Worm (Caenorhabditis elegans) whole organism, L4 larva: ENCODE measurements around the gene tag-343.

ENCODE experiments used
- D1046.2 ChIP-seq: fragments of 200-800 bp; sonication (Bioruptor generic); IDR thresholded peaks from 2 replicates; pipeline ENCODE4 v1.3.6; 2022; ENCODE audit warnings: missing genetic modification characterization, missing compliant biosample characterization
- R02D3.7 ChIP-seq: fragments of 150-350 bp; sonication (generic microtip); optimal IDR thresholded peaks from 3 replicates; lab custom pipeline; 2014; ENCODE audit warnings: missing biosample characterization, missing genetic modification characterization
- T26A8.4 ChIP-seq: fragments of 200-800 bp; sonication (Bioruptor generic); IDR thresholded peaks from 2 replicates; pipeline ENCODE4 v1.3.6; 2022; ENCODE audit warnings: missing genetic modification characterization, missing compliant biosample characterization
- ZK337.2 ChIP-seq: fragments of 200-800 bp; sonication (Bioruptor generic); IDR thresholded peaks from 2 replicates; pipeline ENCODE4 v1.3.6; 2022; ENCODE audit warnings: missing genetic modification reagents, missing genetic modification characterization, missing compliant biosample characterization
- ceh-32 ChIP-seq: sonication (generic microtip); optimal IDR thresholded peaks from 2 replicates; lab custom pipeline; 2016; ENCODE audit warnings: mild to moderate bottlenecking, missing genetic modification characterization, missing compliant biosample characterization; ENCODE audit not compliant: poor library complexity
- ceh-44 ChIP-seq: fragments of 200-800 bp; sonication (Bioruptor generic); IDR thresholded peaks from 2 replicates; pipeline ENCODE4 v1.3.6; 2022; ENCODE audit warnings: missing genetic modification reagents, missing genetic modification characterization, missing compliant biosample characterization
- ces-1 ChIP-seq: fragments of 150-350 bp; sonication (generic microtip); optimal IDR thresholded peaks from 4 replicates; lab custom pipeline; 2014; ENCODE audit warnings: missing biosample characterization, missing genetic modification reagents, missing genetic modification characterization
- daf-12 ChIP-seq: fragments of 150-350 bp; optimal IDR thresholded peaks from 2 replicates; lab custom pipeline; 2014; ENCODE audit warnings: missing biosample characterization, missing genetic modification reagents, missing genetic modification characterization
- daf-16 ChIP-seq, 3 experiments: sonication (generic microtip); optimal IDR thresholded peaks; 2 replicates each; lab custom pipeline; 2016 to 2017; ENCODE audit warnings: missing genetic modification characterization in 3 of 3, missing genetic modification reagents in 3 of 3, mild to moderate bottlenecking in 2 of 3, missing compliant biosample characterization in 2 of 3, missing biosample characterization in 1 of 3, moderate library complexity in 1 of 3
- daf-8 ChIP-seq: fragments of 200-800 bp; sonication (Bioruptor generic); IDR thresholded peaks from 2 replicates; pipeline ENCODE4 v1.3.6; 2022; ENCODE audit warnings: missing genetic modification characterization, missing compliant biosample characterization
- dmd-6 ChIP-seq: fragments of 200-800 bp; sonication (Bioruptor generic); IDR thresholded peaks from 2 replicates; pipeline ENCODE4 v1.3.6; 2022; ENCODE audit warnings: missing genetic modification reagents, missing genetic modification characterization, missing compliant biosample characterization
- dve-1 ChIP-seq: sonication (generic microtip); optimal IDR thresholded peaks from 2 replicates; lab custom pipeline; 2017; ENCODE audit warnings: antibody characterized with exemption, mild to moderate bottlenecking, missing genetic modification characterization, missing compliant biosample characterization; ENCODE audit not compliant: insufficient read depth
- egl-43 ChIP-seq: fragments of 200-800 bp; sonication (Bioruptor generic); IDR thresholded peaks from 2 replicates; pipeline ENCODE4 v1.3.6; 2022; ENCODE audit warnings: missing genetic modification reagents, missing genetic modification characterization, missing compliant biosample characterization
- hlh-11 ChIP-seq: fragments of 200-800 bp; sonication (Bioruptor generic); optimal IDR thresholded peaks from 2 replicates; lab custom pipeline; 2018; ENCODE audit warnings: mild to moderate bottlenecking, missing genetic modification characterization, missing compliant biosample characterization
- lim-7 ChIP-seq: fragments of 200-800 bp; sonication (Bioruptor generic); IDR thresholded peaks from 2 replicates; pipeline ENCODE4 v1.3.6; 2022; ENCODE audit warnings: missing genetic modification characterization, missing compliant biosample characterization
- lin-38 ChIP-seq: fragments of 200-800 bp; sonication (Bioruptor generic); IDR thresholded peaks from 2 replicates; pipeline ENCODE4 v1.3.6; 2022; ENCODE audit warnings: missing genetic modification reagents, missing genetic modification characterization, missing compliant biosample characterization
- lin-39 ChIP-seq: fragments of 150-350 bp; optimal IDR thresholded peaks from 2 replicates; lab custom pipeline; 2014; ENCODE audit warnings: missing biosample characterization, missing genetic modification reagents, missing genetic modification characterization
- madf-5 ChIP-seq, 2 experiments: fragments of 200-800 bp; sonication (Bioruptor generic); IDR thresholded peaks; 2 replicates each; pipeline ENCODE4 v1.3.6; 2022; ENCODE audit warnings: missing compliant biosample characterization in 2 of 2, missing genetic modification characterization in 2 of 2
- madf-9 ChIP-seq: fragments of 200-800 bp; sonication (Bioruptor generic); conservative IDR thresholded peaks from 2 replicates; pipeline ENCODE4 v1.3.6; 2022; ENCODE audit warnings: missing genetic modification reagents, missing genetic modification characterization, missing compliant biosample characterization
- mdt-29 ChIP-seq: fragments of 200-800 bp; sonication (Bioruptor generic); IDR thresholded peaks from 2 replicates; pipeline ENCODE4 v1.3.6; 2022; ENCODE audit warnings: missing genetic modification reagents, missing genetic modification characterization, missing compliant biosample characterization
- mep-1 ChIP-seq: fragments of 150-350 bp; sonication (generic microtip); optimal IDR thresholded peaks from 3 replicates; lab custom pipeline; 2014; ENCODE audit warnings: missing biosample characterization, missing genetic modification characterization
- mxl-2 ChIP-seq: fragments of 200-800 bp; sonication (Bioruptor generic); conservative IDR thresholded peaks from 2 replicates; pipeline ENCODE4 v1.3.6; 2022; ENCODE audit warnings: missing genetic modification reagents, missing genetic modification characterization, missing compliant biosample characterization
- mxl-3 ChIP-seq: fragments of 200-800 bp; sonication (Bioruptor generic); optimal IDR thresholded peaks from 2 replicates; lab custom pipeline; 2018; ENCODE audit warnings: mild to moderate bottlenecking, missing genetic modification characterization, missing compliant biosample characterization
- nhr-102 ChIP-seq: sonication (generic microtip); optimal IDR thresholded peaks from 2 replicates; lab custom pipeline; 2016; ENCODE audit warnings: mild to moderate bottlenecking, missing genetic modification characterization, moderate library complexity, missing compliant biosample characterization
- nhr-111 ChIP-seq: fragments of 200-800 bp; sonication (Bioruptor generic); optimal IDR thresholded peaks from 2 replicates; lab custom pipeline; 2018; ENCODE audit warnings: mild to moderate bottlenecking, missing genetic modification characterization, missing compliant biosample characterization
- nhr-28 ChIP-seq: fragments of 150-350 bp; optimal IDR thresholded peaks from 2 replicates; lab custom pipeline; 2014; ENCODE audit warnings: missing biosample characterization, missing genetic modification characterization
- nhr-48 ChIP-seq: sonication (generic microtip); optimal IDR thresholded peaks from 2 replicates; lab custom pipeline; 2016; ENCODE audit warnings: mild to moderate bottlenecking, missing genetic modification characterization, missing compliant biosample characterization
- nhr-6 ChIP-seq: fragments of 150-350 bp; optimal IDR thresholded peaks from 2 replicates; lab custom pipeline; 2014; ENCODE audit warnings: missing biosample characterization, missing genetic modification characterization
- pha-4 ChIP-seq, 2 experiments: fragments of 150-350 bp in 1 of 2; fragments of 200-800 bp in 1 of 2; sonication (Bioruptor generic) in 1 of 2; IDR thresholded peaks in 1 of 2; optimal IDR thresholded peaks in 1 of 2; 2 replicates each; pipeline versions ENCODE4 v1.3.6 to Lab custom; 2014 to 2022; ENCODE audit warnings: missing genetic modification characterization in 2 of 2, missing genetic modification reagents in 2 of 2, missing biosample characterization in 1 of 2, missing compliant biosample characterization in 1 of 2
- php-3 ChIP-seq: fragments of 200-800 bp; sonication (Bioruptor generic); IDR thresholded peaks from 2 replicates; pipeline ENCODE4 v1.3.6; 2022; ENCODE audit warnings: missing genetic modification reagents, missing genetic modification characterization, missing compliant biosample characterization
- pqm-1 ChIP-seq: sonication (generic microtip); optimal IDR thresholded peaks from 2 replicates; lab custom pipeline; 2017; ENCODE audit warnings: missing biosample characterization, missing genetic modification characterization
- set-16 ChIP-seq: fragments of 200-800 bp; sonication (Bioruptor generic); IDR thresholded peaks from 2 replicates; pipeline ENCODE4 v1.3.6; 2022; ENCODE audit warnings: missing genetic modification reagents, missing genetic modification characterization, missing compliant biosample characterization
- skn-1 ChIP-seq: fragments of 150-350 bp; optimal IDR thresholded peaks from 2 replicates; lab custom pipeline; 2014; ENCODE audit warnings: missing biosample characterization, missing genetic modification characterization
- snpc-4 ChIP-seq: fragments of 150-350 bp; optimal IDR thresholded peaks from 2 replicates; lab custom pipeline; 2014; ENCODE audit warnings: missing biosample characterization, missing genetic modification characterization
- unc-39 ChIP-seq: sonication (generic microtip); optimal IDR thresholded peaks from 2 replicates; lab custom pipeline; 2017; ENCODE audit warnings: missing biosample characterization, missing genetic modification characterization
- unc-62 ChIP-seq, 3 experiments: fragments of 150-350 bp in 1 of 3; sonication (generic microtip); optimal IDR thresholded peaks in 2 of 3; peaks in 1 of 3; 1 replicate in 1 of 3; 2 replicates in 2 of 3; lab custom pipeline; 2014 to 2017; ENCODE audit warnings: missing biosample characterization in 3 of 3, missing genetic modification characterization in 3 of 3, missing genetic modification reagents in 3 of 3, missing genotype in 1 of 3
- zip-11 ChIP-seq: fragments of 200-800 bp; sonication (Bioruptor generic); IDR thresholded peaks from 2 replicates; pipeline ENCODE4 v1.3.6; 2022; ENCODE audit warnings: missing genetic modification characterization, missing compliant biosample characterization

tag-343 gene

DNA sequence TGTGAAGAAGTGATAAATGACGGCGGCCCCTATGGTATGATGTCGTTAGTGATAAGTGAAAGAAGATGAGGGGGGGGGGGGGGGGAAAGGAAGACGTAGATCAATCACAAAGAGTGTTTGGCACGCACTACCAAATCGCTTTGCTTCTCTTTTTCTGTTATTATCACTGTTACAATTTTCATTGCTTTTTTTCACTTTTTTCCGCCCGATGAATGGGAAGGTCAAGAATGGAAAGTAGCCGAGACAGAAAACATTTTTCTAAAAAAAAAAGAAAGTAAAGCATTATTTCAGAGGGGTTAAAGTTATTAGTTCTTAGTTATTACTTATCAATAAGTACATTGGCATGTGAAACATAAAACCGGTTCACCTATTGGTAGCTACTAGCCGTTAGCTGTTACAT is 27.3 kb downstream of the tag-343 start:
- TF ChIP-seq nhr-28 (tag; lab: Kevin White, UChicago) (peak; percentile 9), zip-11 (GFP tag; lab: Robert Waterston, UW) (no peak), ces-1 (GFP tag; lab: Kevin White, UChicago) (no peak), skn-1 (tag; lab: Kevin White, UChicago) (no peak), snpc-4 (tag; lab: Kevin White, UChicago) (no peak), mep-1 (no peak), D1046.2 (GFP tag; lab: Robert Waterston, UW) (no peak), mxl-3 (GFP tag; lab: Kevin White, UChicago) (peak; percentile 42), mxl-2 (GFP tag; lab: Robert Waterston, UW) (no peak), madf-5 (GFP tag; IDR thresholded peaks at IDR 0.05; lab: Robert Waterston, UW) (no peak), pqm-1 (no peak), hlh-11 (tag; lab: Kevin White, UChicago) (peak; percentile 35)
- TF ChIP-seq, all 104 proteins: peak for 3

DNA sequence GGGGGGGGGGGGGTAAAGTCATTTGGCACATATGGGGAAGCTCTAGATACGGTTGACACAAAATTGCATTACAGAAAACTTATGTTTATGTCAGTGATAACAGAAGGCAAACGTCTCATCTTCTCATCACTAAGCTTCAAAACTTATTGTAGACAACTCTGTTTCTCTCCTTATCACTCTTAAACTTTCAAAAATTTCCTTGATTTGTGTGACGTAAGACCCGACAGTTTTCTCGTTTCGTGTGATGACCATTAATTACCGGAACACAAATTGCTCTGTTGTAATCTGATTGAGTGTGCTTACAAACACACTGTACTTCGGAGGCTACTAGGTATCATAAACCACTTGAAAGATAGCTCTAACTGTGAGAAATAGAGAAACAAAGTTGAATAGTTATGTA is 29.6 kb downstream of the tag-343 start:
- TF ChIP-seq pqm-1 (peak; percentile 60), daf-16 (GFP tag; optimal IDR thresholded peaks at IDR 0.05; lab: Kevin White, UChicago) (no peak), daf-16 (tag; optimal IDR thresholded peaks at IDR 0.05; lab: Kevin White, UChicago) (peak; percentile 72), unc-39 (tag; lab: Kevin White, UChicago) (no peak), pha-4 (GFP tag; IDR thresholded peaks at IDR 0.05; lab: Robert Waterston, UW) (no peak), pha-4 (tag; optimal IDR thresholded peaks at IDR 0.05; lab: Kevin White, UChicago) (no peak), hlh-11 (tag; lab: Kevin White, UChicago) (peak; percentile 51), nhr-28 (tag; lab: Kevin White, UChicago) (peak; percentile 62), php-3 (no peak), dve-1 (tag; lab: Kevin White, UChicago) (peak; percentile 69), madf-9 (no peak), nhr-48 (tag; lab: Kevin White, UChicago) (peak; percentile 7), daf-8 (GFP tag; lab: Robert Waterston, UW) (no peak), mxl-3 (GFP tag; lab: Kevin White, UChicago) (no peak), lin-38 (GFP tag; lab: Robert Waterston, UW) (no peak), T26A8.4 (GFP tag; lab: Robert Waterston, UW) (no peak), dmd-6 (peak; percentile 67), unc-62 (GFP tag; optimal IDR thresholded peaks at IDR 0.05 in 1 of 2; lab: Kevin White, UChicago) (peak in 1 of 2 experiments; percentile 33), unc-62 (tag; optimal IDR thresholded peaks at IDR 0.05; lab: Kevin White, UChicago) (no peak), daf-12 (no peak), ZK337.2 (GFP tag; lab: Robert Waterston, UW) (no peak), R02D3.7 (no peak), lin-39 (tag; lab: Kevin White, UChicago) (no peak), ceh-32 (tag; lab: Kevin White, UChicago) (no peak)

DNA sequence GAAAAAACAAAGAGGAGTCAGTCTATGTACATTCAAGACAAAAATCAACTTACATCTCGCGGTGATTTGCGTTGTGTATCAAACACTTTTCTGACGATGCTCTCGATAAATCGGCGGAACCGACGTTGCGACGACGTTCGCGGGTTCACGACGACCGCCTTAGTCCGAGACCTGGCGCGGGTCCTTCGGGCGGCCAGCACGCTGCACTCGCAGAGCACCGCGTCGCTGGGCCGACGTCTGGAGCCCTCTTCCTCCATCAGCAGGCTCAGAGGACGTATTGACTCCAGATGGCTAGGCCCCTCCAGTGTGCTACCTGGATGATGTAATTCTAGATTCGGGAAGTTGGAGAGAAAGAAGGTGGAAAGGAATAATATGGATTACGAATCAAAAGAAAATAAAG is 31.3 kb downstream of the tag-343 start:
- TF ChIP-seq nhr-102 (no peak), daf-12 (no peak), ceh-44 (GFP tag; lab: Robert Waterston, UW) (no peak), lin-39 (tag; lab: Kevin White, UChicago) (no peak), T26A8.4 (GFP tag; lab: Robert Waterston, UW) (no peak), nhr-111 (GFP tag; lab: Kevin White, UChicago) (no peak), lin-38 (GFP tag; lab: Robert Waterston, UW) (no peak), mdt-29 (no peak), lim-7 (GFP tag; lab: Robert Waterston, UW) (0 out of 2 replicates have a peak, but pooled peaks have one; percentile 48), egl-43 (GFP tag; lab: Robert Waterston, UW) (peak; percentile 70; the same call in 1 of the 2 replicates), madf-5 (GFP tag; IDR thresholded peaks at IDR 0.05; lab: Robert Waterston, UW) (no peak), set-16 (peak; percentile 96), nhr-6 (no peak)
